Fruit fly (Drosophila melanogaster) whole organism, pupa: ENCODE results near the gene CG43056.

Experiments
- CG10348 ChIP-seq: fragments of 200-800 bp; sonication (Bioruptor generic); IDR thresholded peaks from 2 replicates; pipeline ENCODE4 v1.3.6; 2022; ENCODE audit warnings: missing biosample characterization, missing genetic modification characterization
- CG12605 ChIP-seq: fragments of 200-800 bp; sonication (Bioruptor generic); IDR thresholded peaks from 2 replicates; pipeline ENCODE4 v1.3.6; 2022; ENCODE audit warnings: missing biosample characterization, missing genetic modification characterization
- CG13204 ChIP-seq: fragments of 200-800 bp; sonication (Bioruptor generic); optimal IDR thresholded peaks from 2 replicates; lab custom pipeline; 2018; ENCODE audit warnings: missing biosample characterization, mild to moderate bottlenecking, missing genetic modification characterization, moderate library complexity
- CG14655 ChIP-seq: fragments of 200-800 bp; sonication (Bioruptor generic); optimal IDR thresholded peaks from 3 replicates; lab custom pipeline; 2017; ENCODE audit warnings: mild to moderate bottlenecking, missing biosample characterization, missing genetic modification reagents, missing genetic modification characterization
- CG15710 ChIP-seq: fragments of 200-800 bp; sonication (Bioruptor generic); optimal IDR thresholded peaks from 2 replicates; lab custom pipeline; 2018; ENCODE audit warnings: missing biosample characterization, mild to moderate bottlenecking, missing genetic modification characterization, moderate library complexity
- CG17806 ChIP-seq: fragments of 200-800 bp; sonication (Bioruptor generic); optimal IDR thresholded peaks from 2 replicates; lab custom pipeline; 2018; ENCODE audit warnings: missing biosample characterization, mild to moderate bottlenecking, missing genetic modification characterization, moderate library complexity
- CG32121 ChIP-seq: fragments of 200-800 bp; sonication (Bioruptor generic); IDR thresholded peaks from 2 replicates; pipeline ENCODE4 v1.3.6; 2022; ENCODE audit warnings: missing biosample characterization, missing genetic modification characterization
- CG34367 ChIP-seq: fragments of 200-800 bp; sonication (Bioruptor generic); optimal IDR thresholded peaks from 2 replicates; lab custom pipeline; 2018; ENCODE audit warnings: missing biosample characterization, mild to moderate bottlenecking, missing genetic modification characterization
- CG4496 ChIP-seq: fragments of 200-800 bp; sonication (Bioruptor generic); IDR thresholded peaks from 3 replicates; pipeline ENCODE4 v1.3.6; 2022; ENCODE audit warnings: missing biosample characterization, missing genetic modification characterization
- CG8159 ChIP-seq: fragments of 200-800 bp; sonication (Bioruptor generic); optimal IDR thresholded peaks from 3 replicates; lab custom pipeline; 2018; ENCODE audit warnings: missing biosample characterization, mild to moderate bottlenecking, missing genetic modification characterization, moderate library complexity
- CG8301 ChIP-seq: fragments of 200-800 bp; sonication (Bioruptor generic); optimal IDR thresholded peaks from 2 replicates; lab custom pipeline; 2018; ENCODE audit warnings: missing biosample characterization, mild to moderate bottlenecking, missing genetic modification characterization
- CG9948 ChIP-seq: fragments of 200-800 bp; sonication (Bioruptor generic); optimal IDR thresholded peaks from 2 replicates; lab custom pipeline; 2018; ENCODE audit warnings: missing biosample characterization, mild to moderate bottlenecking, missing genetic modification characterization, moderate library complexity
- D1 ChIP-seq: fragments of 200-800 bp; sonication (Bioruptor generic); optimal IDR thresholded peaks from 2 replicates; lab custom pipeline; 2018; ENCODE audit warnings: missing biosample characterization, mild to moderate bottlenecking, missing genetic modification characterization, moderate library complexity
- EcR ChIP-seq: fragments of 200-800 bp; sonication (Bioruptor generic); optimal IDR thresholded peaks from 3 replicates; lab custom pipeline; 2019; ENCODE audit warnings: missing biosample characterization, missing genetic modification characterization, mild to moderate bottlenecking, moderate library complexity, missing genetic modification reagents
- Ets98B ChIP-seq: fragments of 200-800 bp; sonication (Bioruptor generic); IDR thresholded peaks from 2 replicates; pipeline ENCODE4 v1.3.6; 2022; ENCODE audit warnings: missing biosample characterization, missing genetic modification characterization
- Pif1A ChIP-seq: fragments of 200-800 bp; sonication (Bioruptor generic); optimal IDR thresholded peaks from 3 replicates; lab custom pipeline; 2016; ENCODE audit warnings: missing biosample characterization, missing genetic modification characterization
- Pif1B ChIP-seq: fragments of 200-800 bp; sonication (Bioruptor generic); optimal IDR thresholded peaks from 3 replicates; lab custom pipeline; 2016; ENCODE audit warnings: missing biosample characterization, missing genetic modification characterization
- Snoo ChIP-seq: fragments of 200-800 bp; sonication (Bioruptor generic); optimal IDR thresholded peaks from 3 replicates; lab custom pipeline; 2017; ENCODE audit warnings: missing biosample characterization, mild to moderate bottlenecking, missing genetic modification characterization, inconsistent platforms
- fd96Ca ChIP-seq: fragments of 200-800 bp; sonication (Bioruptor generic); IDR thresholded peaks from 3 replicates; pipeline ENCODE4 v1.3.6; 2022; ENCODE audit warnings: missing biosample characterization, missing genetic modification characterization
- gl ChIP-seq: fragments of 200-800 bp; sonication (Bioruptor generic); optimal IDR thresholded peaks from 2 replicates; lab custom pipeline; 2018; ENCODE audit warnings: missing biosample characterization, mild to moderate bottlenecking, missing genetic modification characterization
- rn ChIP-seq: fragments of 200-800 bp; sonication (Bioruptor generic); IDR thresholded peaks from 2 replicates; pipeline ENCODE4 v1.3.6; 2022; ENCODE audit warnings: missing biosample characterization, missing genetic modification characterization

CG43056 gene

DNA sequence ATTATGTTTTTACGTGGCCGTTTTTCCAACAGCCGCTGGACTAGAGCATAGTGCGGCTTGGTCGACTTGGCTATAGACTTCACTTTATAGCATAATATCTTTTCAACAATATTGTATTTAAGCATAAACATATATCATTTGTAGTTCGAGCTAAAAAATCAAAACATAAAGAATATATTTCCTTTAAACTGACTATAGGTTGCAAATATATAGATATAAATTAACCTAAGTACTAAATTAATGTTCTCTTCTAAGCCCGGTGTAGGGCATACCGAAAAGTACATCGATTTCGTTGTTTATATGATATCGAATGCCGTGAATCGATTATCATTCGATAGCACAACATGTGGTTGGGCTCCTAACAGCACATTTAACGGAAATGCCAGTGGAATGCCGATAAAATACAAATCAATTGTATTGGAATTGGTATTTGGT, 11.0 kb downstream of the CG43056 start, which contains the start of gene MFS18:
Gene MFS18 (minus strand): TSS at position 54 of the 435 bp plus-strand sequence.
- TF ChIP-seq CG4496 (GFP tag; lab: Robert Waterston, UW): peak; percentile 99
- peak; percentile 98 for TF ChIP-seq rn (GFP tag; lab: Robert Waterston, UW)
- peak; percentile 99 for TF ChIP-seq CG8159 (tag; lab: Kevin White, UChicago)
- peak; percentile 96 for TF ChIP-seq Pif1B
- TF ChIP-seq CG13204 (GFP tag; lab: Kevin White, UChicago): no peak
- TF ChIP-seq CG17806 (tag; lab: Kevin White, UChicago): peak; percentile 100
- TF ChIP-seq D1 (tag; lab: Kevin White, UChicago): peak; percentile 99
- TF ChIP-seq CG12605 (GFP tag; lab: Robert Waterston, UW): peak; percentile 98
- TF ChIP-seq Ets98B (GFP tag; lab: Robert Waterston, UW): peak; percentile 99
- peak; percentile 88 for TF ChIP-seq CG34367
- peak; percentile 90 for TF ChIP-seq CG15710 (tag; lab: Kevin White, UChicago)
- TF ChIP-seq CG9948 (tag; lab: Kevin White, UChicago): peak; percentile 98
- TF ChIP-seq CG32121 (GFP tag; lab: Robert Waterston, UW): peak; percentile 99
- TF ChIP-seq Snoo (tag; lab: Kevin White, UChicago): peak; percentile 97
- TF ChIP-seq EcR (GFP tag; lab: Kevin White, UChicago): peak; percentile 30
- TF ChIP-seq Pif1A (GFP tag; lab: Kevin White, UChicago): no peak
- TF ChIP-seq fd96Ca (GFP tag; lab: Robert Waterston, UW): peak; percentile 97
- peak; percentile 99 for TF ChIP-seq CG14655
- peak; percentile 96 for TF ChIP-seq gl (tag; lab: Kevin White, UChicago)
- peak; percentile 81 for TF ChIP-seq CG10348 (GFP tag; lab: Robert Waterston, UW)
- peak; percentile 99 for TF ChIP-seq CG8301 (tag; lab: Kevin White, UChicago)

DNA sequence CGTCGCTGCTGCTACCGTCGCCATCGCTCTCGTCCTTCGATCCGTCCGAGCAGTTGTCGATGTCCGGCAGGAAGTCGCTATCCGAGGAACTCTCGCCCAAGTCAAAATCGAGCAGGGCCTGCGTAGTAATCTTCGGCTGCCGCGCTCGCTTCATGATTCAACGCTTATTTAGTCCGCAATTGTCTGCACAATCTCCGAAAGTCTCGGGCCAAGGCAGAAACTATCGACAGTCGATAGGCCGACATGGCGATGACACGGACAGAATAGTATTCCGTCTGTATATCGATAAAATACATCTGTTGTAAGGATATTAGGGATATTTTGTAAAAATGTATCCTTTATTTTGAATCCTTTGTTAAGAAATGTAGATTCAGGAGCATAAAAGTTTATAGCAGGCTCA, 15.2 kb downstream of the CG43056 start, which contains the start of gene CG15439:
Gene CG15439 (minus strand): TSS at position 241 of the 400 bp plus-strand sequence.
- TF ChIP-seq fd96Ca (GFP tag; lab: Robert Waterston, UW) (no peak), Ets98B (GFP tag; lab: Robert Waterston, UW) (no peak), rn (GFP tag; lab: Robert Waterston, UW) (no peak), Pif1B (no peak), CG4496 (GFP tag; lab: Robert Waterston, UW) (no peak), CG12605 (GFP tag; lab: Robert Waterston, UW) (no peak), Pif1A (GFP tag; lab: Kevin White, UChicago) (no peak), CG9948 (tag; lab: Kevin White, UChicago) (no peak), CG15710 (tag; lab: Kevin White, UChicago) (no peak), CG8301 (tag; lab: Kevin White, UChicago) (no peak), CG32121 (GFP tag; lab: Robert Waterston, UW) (no peak), CG34367 (no peak), CG10348 (GFP tag; lab: Robert Waterston, UW) (no peak)

DNA sequence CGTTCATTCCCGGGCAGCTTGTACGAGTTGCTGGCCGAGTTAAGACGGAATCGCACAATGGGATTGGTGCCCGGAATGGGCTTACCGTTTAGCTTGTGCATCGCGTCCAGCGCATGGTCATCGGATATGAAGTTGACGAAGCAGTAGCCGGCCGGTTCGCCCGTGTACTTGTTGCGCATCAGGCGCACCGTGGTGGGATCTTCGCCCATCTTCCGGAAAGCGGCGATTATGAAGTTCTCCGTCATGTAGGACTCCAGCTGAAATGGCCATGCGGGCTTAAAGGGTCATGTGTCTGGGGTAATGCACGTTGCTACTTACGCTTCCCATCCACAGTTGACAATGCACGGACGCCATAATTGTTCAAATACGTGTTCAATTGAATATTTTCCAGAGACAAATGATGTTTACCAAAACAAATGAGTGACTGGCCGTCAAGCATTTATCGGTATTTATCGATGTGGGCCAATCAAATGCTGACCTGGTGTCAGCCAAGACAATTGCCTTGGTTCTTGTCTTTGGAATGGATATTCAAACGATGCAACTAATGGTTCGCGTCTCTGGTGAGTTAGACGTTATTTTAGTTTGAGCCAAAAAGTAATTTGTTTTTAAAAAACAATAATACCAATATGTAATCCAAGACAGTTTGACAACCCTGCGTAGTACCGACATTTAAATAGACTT, 16.6 kb downstream of the CG43056 start, which contains the start of the genes Secp43 and ND-B8:
Gene Secp43 (minus strand): TSS at position 445 of the 681 bp plus-strand sequence.
Gene ND-B8 (plus strand): TSS at position 618 of the 681 bp plus-strand sequence.
- TF ChIP-seq Snoo (tag; lab: Kevin White, UChicago) (no peak), CG15710 (tag; lab: Kevin White, UChicago) (no peak), CG9948 (tag; lab: Kevin White, UChicago) (no peak), CG8159 (tag; lab: Kevin White, UChicago) (no peak), rn (GFP tag; lab: Robert Waterston, UW) (no peak), CG13204 (GFP tag; lab: Kevin White, UChicago) (no peak), Pif1B (no peak), gl (tag; lab: Kevin White, UChicago) (no peak), CG8301 (tag; lab: Kevin White, UChicago) (no peak), CG32121 (GFP tag; lab: Robert Waterston, UW) (no peak), CG10348 (GFP tag; lab: Robert Waterston, UW) (no peak), Ets98B (GFP tag; lab: Robert Waterston, UW) (no peak), CG12605 (GFP tag; lab: Robert Waterston, UW) (no peak)

DNA sequence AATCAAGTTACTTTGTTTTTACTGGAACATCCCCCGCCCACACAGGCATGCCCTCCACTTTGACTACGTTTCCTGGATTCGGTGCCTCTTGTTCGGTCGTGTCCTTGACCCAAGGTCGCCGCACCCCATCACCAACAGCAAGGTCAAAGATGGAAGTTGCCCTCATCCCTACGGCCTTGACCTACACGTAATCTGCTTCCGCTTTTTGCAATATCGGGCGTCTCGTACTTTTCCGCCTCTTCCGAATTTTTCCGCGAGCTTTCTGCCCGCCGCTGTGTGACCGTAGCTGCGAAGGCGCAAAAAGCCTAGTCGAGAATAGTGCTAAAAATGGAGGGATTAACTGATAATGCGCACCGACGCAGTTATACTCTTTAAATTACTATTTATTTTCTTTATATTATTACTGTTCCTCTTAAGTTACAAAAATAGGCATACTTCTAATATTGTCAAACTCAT, 19.0 kb downstream of the CG43056 start, which contains the start of gene Gs1l:
Gene Gs1l (minus strand): TSS at position 269 of the 456 bp plus-strand sequence.
- TF ChIP-seq rn (GFP tag; lab: Robert Waterston, UW) (no peak), Snoo (tag; lab: Kevin White, UChicago) (no peak), CG32121 (GFP tag; lab: Robert Waterston, UW) (peak; percentile 40; the same call in 1 of the 2 replicates), CG15710 (tag; lab: Kevin White, UChicago) (no peak), D1 (tag; lab: Kevin White, UChicago) (no peak), Pif1B (no peak), CG10348 (GFP tag; lab: Robert Waterston, UW) (no peak), CG13204 (GFP tag; lab: Kevin White, UChicago) (no peak), CG4496 (GFP tag; lab: Robert Waterston, UW) (no peak), CG8159 (tag; lab: Kevin White, UChicago) (peak; percentile 26), CG34367 (no peak), fd96Ca (GFP tag; lab: Robert Waterston, UW) (no peak), EcR (GFP tag; lab: Kevin White, UChicago) (peak; percentile 71)
- TF ChIP-seq, all 21 proteins: peak for 3
